Worm (Caenorhabditis elegans): ENCODE results near the gene ubc-23.

The ubc-23 gene

DNA sequence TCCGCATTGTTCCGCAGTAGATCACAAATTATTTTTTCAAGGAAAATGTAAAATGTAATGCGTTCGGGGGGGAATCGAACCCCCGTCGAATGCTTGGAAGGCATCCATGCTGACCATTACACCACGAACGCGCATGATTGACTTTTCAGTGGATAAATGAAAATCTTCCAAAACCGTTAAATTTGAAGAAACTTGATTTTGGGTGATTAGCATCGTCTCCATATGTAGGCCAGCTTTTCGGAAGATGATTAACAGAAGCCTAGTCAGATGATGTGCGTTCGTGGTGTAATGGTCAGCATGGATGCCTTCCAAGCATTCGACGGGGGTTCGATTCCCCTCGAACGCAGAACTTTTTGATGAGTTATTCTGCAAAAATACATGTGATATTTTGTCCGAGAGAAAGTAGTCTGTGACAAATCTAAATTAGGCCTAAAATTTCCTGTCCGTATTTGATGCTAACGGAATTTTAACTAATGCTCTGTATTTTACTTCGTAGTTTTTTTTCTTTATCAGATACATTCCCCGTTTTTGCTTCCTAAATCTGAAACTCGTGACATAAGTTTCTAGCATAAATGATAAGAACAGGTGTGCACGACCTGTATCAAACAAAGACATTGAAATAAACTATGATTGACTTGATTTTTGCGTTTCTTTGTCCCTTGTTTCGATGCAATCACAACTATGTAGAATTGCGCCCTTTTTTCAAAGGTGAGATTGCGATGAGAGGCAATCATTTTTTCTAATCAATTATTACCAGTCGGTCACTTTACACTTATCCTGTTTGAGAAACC is 2.6 kb downstream of the ubc-23 start, which contains the start of gene C28G1.10:
Gene C28G1.10, plus strand, starts transcription at position 676 of the 791 bp plus-strand sequence.
- no peak for TF ChIP-seq ztf-26 (tag; optimal IDR thresholded peaks at IDR 0.05)
- no peak for TF ChIP-seq dpff-1 (tag; optimal IDR thresholded peaks at IDR 0.05)
- TF ChIP-seq lin-40 (tag; optimal IDR thresholded peaks at IDR 0.05) = peak; percentile 23
- TF ChIP-seq B0019.2 (GFP tag; conservative IDR thresholded peaks at IDR 0.05) = no peak
- TF ChIP-seq let-607 (tag; optimal IDR thresholded peaks at IDR 0.05) = no peak
- TF ChIP-seq ceh-58 (GFP tag; IDR thresholded peaks at IDR 0.05) = no peak
- peak; percentile 43 for TF ChIP-seq him-1 (tag; optimal IDR thresholded peaks at IDR 0.05)
- TF ChIP-seq K12H6.12 (tag; optimal IDR thresholded peaks at IDR 0.05) = no peak
- TF ChIP-seq egl-18 (GFP tag; IDR thresholded peaks at IDR 0.05) = no peak
- no peak for TF ChIP-seq lin-54 (GFP tag; optimal IDR thresholded peaks at IDR 0.05)
- TF ChIP-seq nhr-120 (GFP tag; IDR thresholded peaks at IDR 0.05) = 0 out of 2 replicates have a peak, but pooled peaks have one; percentile 67
- peak; percentile 81; the same call in 1 of the 2 replicates for TF ChIP-seq bed-1 (GFP tag; IDR thresholded peaks at IDR 0.05)
- TF ChIP-seq F57A8.1 (GFP tag; optimal IDR thresholded peaks at IDR 0.05) = no peak
- no peak for TF ChIP-seq ztf-28 (GFP tag; IDR thresholded peaks at IDR 0.05)
- no peak for TF ChIP-seq ceh-79 (tag; optimal IDR thresholded peaks at IDR 0.05)
- TF ChIP-seq sea-2 (GFP tag; IDR thresholded peaks at IDR 0.05) = no peak
- TF ChIP-seq ztf-18 (tag; optimal IDR thresholded peaks at IDR 0.05) = peak; percentile 18
- no peak for TF ChIP-seq madf-6 (GFP tag; IDR thresholded peaks at IDR 0.05)
- no peak for TF ChIP-seq bed-2 (GFP tag; IDR thresholded peaks at IDR 0.05)
- peak; percentile 75 for TF ChIP-seq D2030.7 (GFP tag; IDR thresholded peaks at IDR 0.05)
- no peak for TF ChIP-seq ama-1 (optimal IDR thresholded peaks at IDR 0.05)
- no peak for TF ChIP-seq ama-1 (GFP tag; optimal IDR thresholded peaks at IDR 0.05)
- peak; percentile 61 for TF ChIP-seq nhr-80 (tag; optimal IDR thresholded peaks at IDR 0.05)
- peak; percentile 80; the same call in 1 of the 2 replicates for TF ChIP-seq ztf-25 (GFP tag; IDR thresholded peaks at IDR 0.05)
- no peak for TF ChIP-seq lsl-1 (GFP tag; optimal IDR thresholded peaks at IDR 0.05)
- TF ChIP-seq F39B2.1 (GFP tag; IDR thresholded peaks at IDR 0.05) = no peak
- TF ChIP-seq zim-3 (tag; optimal IDR thresholded peaks at IDR 0.05) = peak; percentile 45
- no peak for TF ChIP-seq ztf-6 (GFP tag; IDR thresholded peaks at IDR 0.05)
- peak; percentile 69 for TF ChIP-seq attf-6 (GFP tag; IDR thresholded peaks at IDR 0.05)
- no peak for TF ChIP-seq zfh-2 (GFP tag; conservative IDR thresholded peaks at IDR 0.05)
- peak; percentile 85 for TF ChIP-seq tbp1 (GFP tag; optimal IDR thresholded peaks at IDR 0.05)
- no peak for TF ChIP-seq ccch-3 (GFP tag; optimal IDR thresholded peaks at IDR 0.05)
- 0 out of 2 replicates have a peak, but pooled peaks have one; percentile 15 for TF ChIP-seq aptf-2 (GFP tag; conservative IDR thresholded peaks at IDR 0.05)
- no peak for TF ChIP-seq F52B5.7 (tag; optimal IDR thresholded peaks at IDR 0.05)
- TF ChIP-seq B0035.1 (tag; optimal IDR thresholded peaks at IDR 0.05) = no peak
- TF ChIP-seq egl-44 (GFP tag; IDR thresholded peaks at IDR 0.05) = peak; percentile 62; the same call in 1 of the 2 replicates
- TF ChIP-seq ceh-100 (GFP tag; IDR thresholded peaks at IDR 0.05) = no peak
- no peak; the same call in none of the 2 replicates for TF ChIP-seq hsf-1 (GFP tag; IDR thresholded peaks at IDR 0.05)
- TF ChIP-seq lin-26 (GFP tag; IDR thresholded peaks at IDR 0.05) = peak; percentile 89
- no peak for TF ChIP-seq let-526 (GFP tag; IDR thresholded peaks at IDR 0.05)
- peak; percentile 29 for TF ChIP-seq hrde-1 (tag; optimal IDR thresholded peaks at IDR 0.05; ENCODE audit: borderline replicate concordance)
- peak; percentile 25 for TF ChIP-seq attf-5 (GFP tag; optimal IDR thresholded peaks at IDR 0.05)
- TF ChIP-seq hlh-12 (tag; optimal IDR thresholded peaks at IDR 0.05) = no peak
- TF ChIP-seq Y56A3A.18 (GFP tag; IDR thresholded peaks at IDR 0.05) = peak; percentile 40
- TF ChIP-seq nfyb-1 (GFP tag; IDR thresholded peaks at IDR 0.05) = peak; percentile 53; the same call in 1 of the 2 replicates
- no peak for TF ChIP-seq tlf-1 (GFP tag; optimal IDR thresholded peaks at IDR 0.05)
- TF ChIP-seq cebp-1 (GFP tag; IDR thresholded peaks at IDR 0.05) = peak; percentile 15; the same call in 1 of the 2 replicates
- TF ChIP-seq cebp-1 (tag; optimal IDR thresholded peaks at IDR 0.05) = no peak

All from whole organism, young adult.